Fruit fly (Drosophila melanogaster) whole organism, embryonic: ENCODE data around the gene KFase.
A peak's percentile ranks its signal among the peaks of the same experiment; 100 is the strongest.

Source experiments
- Bdp1 ChIP-seq: fragments of 200-800 bp; sonication (Bioruptor generic); optimal IDR thresholded peaks from 3 replicates; lab custom pipeline; 2016; ENCODE audit warnings: missing biosample characterization, missing genetic modification characterization
- Bteb2 ChIP-seq: fragments of 200-800 bp; sonication (Bioruptor generic); optimal IDR thresholded peaks from 2 replicates; lab custom pipeline; 2016; ENCODE audit warnings: missing biosample characterization, missing genetic modification characterization
- CG11504 ChIP-seq: fragments of 200-800 bp; sonication (Bioruptor generic); optimal IDR thresholded peaks from 3 replicates; lab custom pipeline; 2019; ENCODE audit warnings: missing biosample characterization, mild to moderate bottlenecking, missing genetic modification characterization, moderate library complexity
- CG11696 ChIP-seq: fragments of 200-800 bp; sonication (Bioruptor generic); IDR thresholded peaks from 2 replicates; pipeline ENCODE4 v1.3.6; 2022; ENCODE audit warnings: missing biosample characterization, missing genetic modification characterization
- CG14441 ChIP-seq: fragments of 200-800 bp; sonication (Bioruptor generic); IDR thresholded peaks from 2 replicates; pipeline ENCODE4 v1.3.6; 2022; ENCODE audit warnings: missing biosample characterization, missing genetic modification characterization
- CG17361 ChIP-seq: fragments of 200-800 bp; sonication (Bioruptor generic); IDR thresholded peaks from 3 replicates; pipeline ENCODE4 v1.3.6; 2022; ENCODE audit warnings: missing biosample characterization, missing genetic modification characterization
- CG17912 ChIP-seq: fragments of 200-800 bp; sonication (Bioruptor generic); optimal IDR thresholded peaks from 2 replicates; lab custom pipeline; 2018; ENCODE audit warnings: missing biosample characterization, mild to moderate bottlenecking, missing genetic modification characterization
- CG1792 ChIP-seq: fragments of 200-800 bp; sonication (Bioruptor generic); optimal IDR thresholded peaks from 2 replicates; lab custom pipeline; 2016; ENCODE audit warnings: missing biosample characterization, missing genetic modification characterization
- CG30403 ChIP-seq: fragments of 200-800 bp; sonication (Bioruptor generic); optimal IDR thresholded peaks from 3 replicates; lab custom pipeline; 2016; ENCODE audit warnings: missing biosample characterization, missing genetic modification characterization
- CG31441 ChIP-seq: fragments of 200-800 bp; sonication (Bioruptor generic); IDR thresholded peaks from 2 replicates; pipeline ENCODE4 v1.3.6; 2022; ENCODE audit warnings: missing biosample characterization, missing genetic modification characterization
- CG33557 ChIP-seq: fragments of 200-800 bp; sonication (Bioruptor generic); optimal IDR thresholded peaks from 2 replicates; lab custom pipeline; 2019; ENCODE audit warnings: missing biosample characterization, mild to moderate bottlenecking, missing genetic modification characterization, moderate library complexity
- CG3726 ChIP-seq: fragments of 200-800 bp; sonication (Bioruptor generic); IDR thresholded peaks from 3 replicates; pipeline ENCODE4, ENCODE4 v1.3.6; 2022; ENCODE audit warnings: missing biosample characterization, missing genetic modification characterization
- CG5953 ChIP-seq: fragments of 200-800 bp; sonication (Bioruptor generic); IDR thresholded peaks from 2 replicates; pipeline ENCODE4 v1.3.6; 2022; ENCODE audit warnings: missing biosample characterization, missing genetic modification characterization
- CG6175 ChIP-seq: fragments of 200-800 bp; sonication (Bioruptor generic); IDR thresholded peaks from 3 replicates; pipeline ENCODE4 v1.3.6; 2022; ENCODE audit warnings: missing biosample characterization, missing genetic modification characterization
- CG6683 ChIP-seq: fragments of 200-800 bp; sonication (Bioruptor generic); optimal IDR thresholded peaks from 2 replicates; lab custom pipeline; 2017; ENCODE audit warnings: missing biosample characterization, mild to moderate bottlenecking, missing genetic modification characterization, missing genetic modification reagents
- CG6689 ChIP-seq: fragments of 200-800 bp; sonication (Bioruptor generic); IDR thresholded peaks from 2 replicates; pipeline ENCODE4 v1.3.6; 2022; ENCODE audit warnings: missing biosample characterization, missing genetic modification characterization
- CG7556 ChIP-seq: fragments of 200-800 bp; sonication (Bioruptor generic); optimal IDR thresholded peaks from 2 replicates; lab custom pipeline; 2017; ENCODE audit warnings: missing biosample characterization, mild to moderate bottlenecking, missing genetic modification characterization
- CG7786 ChIP-seq: fragments of 200-800 bp; sonication (Bioruptor generic); optimal IDR thresholded peaks from 2 replicates; lab custom pipeline; 2016; ENCODE audit warnings: missing biosample characterization, missing genetic modification characterization
- CG7963 ChIP-seq: fragments of 200-800 bp; sonication (Bioruptor generic); IDR thresholded peaks from 3 replicates; pipeline ENCODE4 v1.3.6; 2022; ENCODE audit warnings: missing biosample characterization, missing genetic modification characterization; ENCODE audit not compliant: partially characterized antibody
- CG9215 ChIP-seq: fragments of 200-800 bp; sonication (Bioruptor generic); IDR thresholded peaks from 2 replicates; pipeline ENCODE4 v1.3.6; 2022; ENCODE audit warnings: missing biosample characterization, missing genetic modification characterization
- Dref ChIP-seq: fragments of 200-800 bp; sonication (Bioruptor generic); IDR thresholded peaks from 2 replicates; pipeline ENCODE4 v1.3.6; 2022; ENCODE audit warnings: missing biosample characterization, missing genetic modification characterization
- Hr78 ChIP-seq, 2 experiments: fragments of 200-800 bp in 1 of 2; fragments of >200 bp in 1 of 2; sonication (Bioruptor generic) in 1 of 2; optimal IDR thresholded peaks; 2 replicates each; lab custom pipeline; 2017 to 2019; ENCODE audit warnings: missing biosample characterization in 2 of 2, missing genetic modification characterization in 2 of 2, mild to moderate bottlenecking in 1 of 2, moderate library complexity in 1 of 2
- MESR4 ChIP-seq: fragments of 200-800 bp; sonication (Bioruptor generic); optimal IDR thresholded peaks from 2 replicates; lab custom pipeline; 2018; ENCODE audit warnings: missing biosample characterization, mild to moderate bottlenecking, missing genetic modification characterization, moderate library complexity
- Med ChIP-seq: fragments of 200-800 bp; sonication (Bioruptor generic); peaks from one replicate; lab custom pipeline; 2016; ENCODE audit warnings: missing biosample characterization, missing genetic modification characterization, mild to moderate bottlenecking, inconsistent platforms, moderate library complexity
- Neu2 ChIP-seq: fragments of 200-800 bp; sonication (Bioruptor generic); optimal IDR thresholded peaks from 3 replicates; lab custom pipeline; 2016; ENCODE audit warnings: missing biosample characterization, missing genetic modification characterization, borderline replicate concordance
- Nf-YB ChIP-seq: fragments of 200-800 bp; sonication (Bioruptor generic); optimal IDR thresholded peaks from 3 replicates; lab custom pipeline; 2019; ENCODE audit warnings: missing biosample characterization, mild to moderate bottlenecking, missing genetic modification characterization, moderate library complexity
- Oaz ChIP-seq: fragments of 200-800 bp; sonication (Bioruptor generic); IDR thresholded peaks from 2 replicates; pipeline ENCODE4 v1.3.6; 2022; ENCODE audit warnings: missing biosample characterization, missing genetic modification characterization
- Poxn ChIP-seq: fragments of 200-800 bp; sonication (Bioruptor generic); IDR thresholded peaks from 2 replicates; pipeline ENCODE4 v1.3.6; 2022; ENCODE audit warnings: missing biosample characterization, missing genetic modification characterization
- TFAM ChIP-seq: fragments of 200-800 bp; sonication (Bioruptor generic); optimal IDR thresholded peaks from 2 replicates; lab custom pipeline; 2017; ENCODE audit warnings: missing biosample characterization, missing genetic modification characterization, inconsistent platforms
- Trl ChIP-seq, 3 experiments: fragments of >200 bp in 2 of 3; fragments of 200-800 bp in 1 of 3; sonication (Bioruptor generic) in 1 of 3; optimal IDR thresholded peaks; 2 replicates in 1 of 3; 3 replicates in 2 of 3; lab custom pipeline; 2016 to 2017; ENCODE audit warnings: missing biosample characterization in 1 of 3, missing genetic modification characterization in 1 of 3
- amos ChIP-seq: fragments of 200-800 bp; sonication (Bioruptor generic); IDR thresholded peaks from 2 replicates; pipeline ENCODE4 v1.3.6; 2022; ENCODE audit warnings: missing biosample characterization, missing genetic modification characterization; ENCODE audit not compliant: partially characterized antibody
- ara ChIP-seq: fragments of 200-800 bp; sonication (Bioruptor generic); IDR thresholded peaks from 2 replicates; pipeline ENCODE4 v1.3.6; 2022; ENCODE audit warnings: missing biosample characterization, missing genetic modification characterization
- corto ChIP-seq: fragments of 200-800 bp; sonication (Bioruptor generic); optimal IDR thresholded peaks from 2 replicates; lab custom pipeline; 2016; ENCODE audit warnings: missing biosample characterization, mild to moderate bottlenecking, missing genetic modification characterization, moderate library complexity
- gce ChIP-seq: fragments of 200-800 bp; sonication (Bioruptor generic); IDR thresholded peaks from 3 replicates; pipeline ENCODE4 v1.3.6; 2022; ENCODE audit warnings: missing biosample characterization, missing genetic modification characterization
- grau ChIP-seq: fragments of 200-800 bp; optimal IDR thresholded peaks from 3 replicates; lab custom pipeline; 2019; ENCODE audit warnings: missing biosample characterization, mild to moderate bottlenecking, missing genetic modification characterization, moderate library complexity
- grn ChIP-seq: fragments of 200-800 bp; sonication (Bioruptor generic); optimal IDR thresholded peaks from 3 replicates; lab custom pipeline; 2017; ENCODE audit warnings: missing biosample characterization, missing genetic modification characterization
- inv ChIP-seq: fragments of 200-800 bp; sonication (Bioruptor generic); IDR thresholded peaks from 2 replicates; pipeline ENCODE4 v1.3.6; 2022; ENCODE audit warnings: missing biosample characterization, missing genetic modification characterization; ENCODE audit not compliant: partially characterized antibody
- kni ChIP-seq: fragments of 200-800 bp; sonication (Bioruptor generic); optimal IDR thresholded peaks from 3 replicates; lab custom pipeline; 2017; ENCODE audit warnings: mild to moderate bottlenecking, missing biosample characterization, missing genetic modification reagents, missing genetic modification characterization
- lbe ChIP-seq: fragments of 200-800 bp; sonication (Bioruptor generic); optimal IDR thresholded peaks from 2 replicates; lab custom pipeline; 2016; ENCODE audit warnings: missing biosample characterization, mild to moderate bottlenecking, missing genetic modification characterization
- pan ChIP-seq, 4 experiments: fragments of >200 bp in 3 of 4; fragments of 200-800 bp in 1 of 4; sonication (Bioruptor generic) in 1 of 4; optimal IDR thresholded peaks in 3 of 4; IDR thresholded peaks in 1 of 4; 2 replicates each; pipeline versions ENCODE4 v1.3.6 to Lab custom; 2017 to 2022; ENCODE audit warnings: missing biosample characterization in 2 of 4, missing genetic modification characterization in 2 of 4, mixed read lengths in 1 of 4
- pb ChIP-seq: fragments of 200-800 bp; sonication (Bioruptor generic); optimal IDR thresholded peaks from 3 replicates; lab custom pipeline; 2016; ENCODE audit warnings: missing biosample characterization, missing genetic modification characterization
- phol ChIP-seq: fragments of 200-800 bp; sonication (Bioruptor generic); optimal IDR thresholded peaks from 3 replicates; lab custom pipeline; 2018; ENCODE audit warnings: missing biosample characterization, mild to moderate bottlenecking, missing genetic modification characterization, moderate library complexity
- psq ChIP-seq: fragments of 200-800 bp; sonication (Bioruptor generic); optimal IDR thresholded peaks from 2 replicates; lab custom pipeline; 2017; ENCODE audit warnings: missing biosample characterization, missing genetic modification characterization
- salm ChIP-seq: fragments of 200-800 bp; sonication (Bioruptor generic); optimal IDR thresholded peaks from 2 replicates; lab custom pipeline; 2018; ENCODE audit warnings: missing biosample characterization, mild to moderate bottlenecking, missing genetic modification characterization
- sisA ChIP-seq: fragments of 200-800 bp; sonication (Bioruptor generic); IDR thresholded peaks from 2 replicates; pipeline ENCODE4 v1.3.6; 2022; ENCODE audit warnings: missing biosample characterization, missing genetic modification characterization
- ssp ChIP-seq: fragments of 200-800 bp; sonication (Bioruptor generic); IDR thresholded peaks from 2 replicates; pipeline ENCODE4 v1.3.6; 2022; ENCODE audit warnings: missing biosample characterization, missing genetic modification characterization
- tgo ChIP-seq: fragments of 200-800 bp; sonication (Bioruptor generic); IDR thresholded peaks from 3 replicates; pipeline ENCODE4 v1.3.6; 2022; ENCODE audit warnings: missing biosample characterization, missing genetic modification characterization
- tio ChIP-seq: fragments of 200-800 bp; sonication (Bioruptor generic); optimal IDR thresholded peaks from 2 replicates; lab custom pipeline; 2017; ENCODE audit warnings: missing biosample characterization, missing genetic modification characterization, inconsistent platforms
- z ChIP-seq: fragments of 200-800 bp; sonication (Bioruptor generic); IDR thresholded peaks from 3 replicates; pipeline ENCODE4 v1.3.6; 2022; ENCODE audit warnings: missing biosample characterization, missing genetic modification characterization
- zfh1 ChIP-seq: fragments of 200-800 bp; sonication (Bioruptor generic); IDR thresholded peaks from 3 replicates; pipeline ENCODE4 v1.3.6; 2022; ENCODE audit warnings: missing biosample characterization, missing genetic modification characterization

KFase gene

DNA sequence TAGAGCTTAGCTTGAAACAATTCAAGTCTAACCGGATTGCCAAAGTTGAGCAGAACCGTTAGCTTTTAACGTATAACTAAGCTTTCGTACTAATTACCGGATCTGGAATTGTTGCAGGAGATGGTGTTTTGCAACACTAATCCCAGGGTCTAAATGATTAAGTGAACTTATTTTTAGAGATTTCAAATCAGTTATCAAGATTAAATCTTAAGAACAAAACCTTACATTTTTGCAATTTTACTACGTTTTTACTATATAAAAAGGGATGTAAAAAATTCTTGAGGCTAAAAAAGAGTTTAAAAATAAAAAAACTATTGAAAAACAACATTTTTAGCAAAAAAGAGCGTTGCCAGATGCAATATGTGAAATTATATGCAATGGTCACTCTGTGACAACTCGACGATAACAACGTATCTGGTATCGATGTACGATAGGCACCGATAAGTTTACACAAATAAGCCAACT lies at the start of gene KFase, which contains the start of gene epsilonCOP (continued):
- no peak for TF ChIP-seq ara (GFP tag; lab: Robert Waterston, UW)
- peak; percentile 55; the same call in 1 of the 2 replicates for TF ChIP-seq CG5953 (GFP tag; lab: Robert Waterston, UW)
- peak; percentile 94 for TF ChIP-seq Med
- no peak for TF ChIP-seq Neu2 (GFP tag; lab: Kevin White, UChicago)
- peak; percentile 9 for TF ChIP-seq Bdp1 (GFP tag; lab: Kevin White, UChicago)
- TF ChIP-seq Nf-YB (GFP tag; lab: Kevin White, UChicago), result peak; percentile 33
- no peak for TF ChIP-seq z (GFP tag; lab: Robert Waterston, UW)
- TF ChIP-seq grn (GFP tag; lab: Kevin White, UChicago), result peak; percentile 75
- no peak for TF ChIP-seq Poxn (GFP tag; lab: Robert Waterston, UW)
- no peak for TF ChIP-seq CG14441
- TF ChIP-seq CG6683 (GFP tag; lab: Kevin White, UChicago), result peak; percentile 47
- TF ChIP-seq Hr78 (GFP tag; optimal IDR thresholded peaks at IDR 0.05; lab: Kevin White, UChicago), result no peak
- TF ChIP-seq MESR4 (GFP tag; lab: Kevin White, UChicago), result no peak
- peak; percentile 62 for TF ChIP-seq lbe
- no peak for TF ChIP-seq sisA (GFP tag; lab: Robert Waterston, UW)
- peak; percentile 73 for TF ChIP-seq CG9215 (GFP tag; lab: Robert Waterston, UW)
- TF ChIP-seq CG6689 (GFP tag; lab: Robert Waterston, UW), result no peak
- peak; percentile 47 for TF ChIP-seq CG7786 (GFP tag; lab: Kevin White, UChicago)
- peak; percentile 61 for TF ChIP-seq inv
- no peak for TF ChIP-seq TFAM (GFP tag; lab: Kevin White, UChicago)
- TF ChIP-seq CG7556, result peak; percentile 55
- peak; percentile 40 for TF ChIP-seq CG1792 (GFP tag; lab: Kevin White, UChicago)
- TF ChIP-seq kni (GFP tag; lab: Kevin White, UChicago), result peak; percentile 45
- TF ChIP-seq Dref (GFP tag; lab: Robert Waterston, UW), result peak; percentile 85
- peak; percentile 56; the same call in 2 of the 3 replicates for TF ChIP-seq tgo
- no peak for TF ChIP-seq pan (optimal IDR thresholded peaks at IDR 0.05; lab: Kevin White, UChicago)
- TF ChIP-seq pan (GFP tag; optimal IDR thresholded peaks at IDR 0.05 in 1 of 2, IDR thresholded peaks at IDR 0.05 in 1 of 2), result no peak
- no peak for TF ChIP-seq tio (GFP tag; lab: Kevin White, UChicago)
- TF ChIP-seq zfh1, result no peak
- TF ChIP-seq gce (GFP tag; lab: Robert Waterston, UW), result no peak
- TF ChIP-seq Bteb2 (GFP tag; lab: Kevin White, UChicago), result peak; percentile 76
- no peak for TF ChIP-seq CG11696 (GFP tag; lab: Robert Waterston, UW)
- peak; percentile 3 for TF ChIP-seq CG17912 (GFP tag; lab: Kevin White, UChicago)
- TF ChIP-seq grau, result peak; percentile 58
- peak; percentile 44 for TF ChIP-seq CG33557 (GFP tag; lab: Kevin White, UChicago)
- peak; percentile 61 for TF ChIP-seq pb (GFP tag; lab: Kevin White, UChicago)
- peak; percentile 71; the same call in 2 of the 3 replicates for TF ChIP-seq CG7963
- TF ChIP-seq Oaz, result no peak
- TF ChIP-seq CG31441 (GFP tag; lab: Robert Waterston, UW), result peak; percentile 64
- TF ChIP-seq amos, result peak; percentile 65
- no peak for TF ChIP-seq corto (GFP tag; lab: Kevin White, UChicago)
- TF ChIP-seq CG17361, result peak; percentile 80; the same call in 2 of the 3 replicates
- TF ChIP-seq salm (tag; lab: Kevin White, UChicago), result no peak
- TF ChIP-seq psq (GFP tag; lab: Kevin White, UChicago), result no peak
- TF ChIP-seq CG11504, result no peak
- TF ChIP-seq Trl (optimal IDR thresholded peaks at IDR 0.05; lab: Kevin White, UChicago), result no peak
- TF ChIP-seq Trl (GFP tag; optimal IDR thresholded peaks at IDR 0.05; lab: Kevin White, UChicago), result peak; percentile 79
- peak; percentile 73 for TF ChIP-seq phol (tag; lab: Kevin White, UChicago)
- TF ChIP-seq CG30403 (GFP tag; lab: Kevin White, UChicago), result peak; percentile 77
- TF ChIP-seq CG6175 (GFP tag; lab: Robert Waterston, UW), result no peak
- TF ChIP-seq CG3726 (GFP tag; lab: Robert Waterston, UW), result no peak
- peak; percentile 80 for TF ChIP-seq ssp (GFP tag; lab: Robert Waterston, UW)
